Fruit fly (Drosophila melanogaster) whole organism, wandering third instar larva: Measurements from ENCODE around the gene Indy.

Source experiments
- CG9705 ChIP-seq: fragments of 200-800 bp; sonication (Bioruptor generic); optimal IDR thresholded peaks from 2 replicates; lab custom pipeline; 2018; ENCODE audit warnings: missing biosample characterization, mild to moderate bottlenecking, missing genetic modification characterization
- Dif ChIP-seq: fragments of 200-275, 200-300 bp; sonication (Bioruptor generic); optimal IDR thresholded peaks from 2 replicates; lab custom pipeline; 2018; ENCODE audit warnings: missing biosample characterization, missing genetic modification characterization; ENCODE audit not compliant: partially characterized antibody
- GATAd ChIP-seq: sonication (Bioruptor generic); optimal IDR thresholded peaks from 2 replicates; lab custom pipeline; 2016; ENCODE audit warnings: missing biosample characterization, missing genetic modification characterization
- Hr78 ChIP-seq: fragments of >200 bp; optimal IDR thresholded peaks from 2 replicates; lab custom pipeline; 2017; ENCODE audit warnings: missing biosample characterization, missing genetic modification characterization
- Hr83 ChIP-seq: fragments of 200-300 bp; sonication (Bioruptor generic); optimal IDR thresholded peaks from 2 replicates; lab custom pipeline; 2016; ENCODE audit warnings: missing biosample characterization, mild to moderate bottlenecking, missing genetic modification characterization, moderate library complexity; ENCODE audit not compliant: poor library complexity, severe bottlenecking
- Jra ChIP-seq: sonication (Bioruptor generic); optimal IDR thresholded peaks from 2 replicates; lab custom pipeline; 2016; ENCODE audit warnings: missing biosample characterization, missing genetic modification characterization
- Myc ChIP-seq: fragments of >200 bp; optimal IDR thresholded peaks from 2 replicates; lab custom pipeline; 2017
- N ChIP-seq: fragments of >200 bp; optimal IDR thresholded peaks from 2 replicates; lab custom pipeline; 2018; ENCODE audit warnings: missing biosample characterization, missing external identifiers, missing genetic modification characterization
- dsf ChIP-seq: sonication (Bioruptor generic); optimal IDR thresholded peaks from 2 replicates; lab custom pipeline; 2016; ENCODE audit warnings: missing biosample characterization, missing genetic modification characterization, borderline replicate concordance
- h ChIP-seq: fragments of 200-800 bp; sonication (Bioruptor generic); optimal IDR thresholded peaks from 3 replicates; lab custom pipeline; 2016; ENCODE audit warnings: missing biosample characterization, mild to moderate bottlenecking, missing genetic modification characterization
- pan ChIP-seq: fragments of >200 bp; optimal IDR thresholded peaks from 2 replicates; lab custom pipeline; 2017
- sv ChIP-seq: fragments of 200-800 bp; sonication (Bioruptor generic); optimal IDR thresholded peaks from 3 replicates; lab custom pipeline; 2016; ENCODE audit warnings: missing biosample characterization, missing genetic modification characterization
- usp ChIP-seq: fragments of >200 bp; optimal IDR thresholded peaks from 2 replicates; lab custom pipeline; 2017; ENCODE audit warnings: missing biosample characterization, missing genetic modification characterization

- no peak for TF ChIP-seq Jra (GFP tag; lab: Kevin White, UChicago)
- no peak for TF ChIP-seq GATAd (GFP tag; lab: Kevin White, UChicago)
- TF ChIP-seq Hr83 (GFP tag; lab: Kevin White, UChicago): no peak
- no peak for TF ChIP-seq sv (GFP tag; lab: Kevin White, UChicago)
- TF ChIP-seq Hr78 (GFP tag; lab: Kevin White, UChicago): no peak
- TF ChIP-seq Myc (lab: Kevin White, UChicago): no peak
- TF ChIP-seq usp (GFP tag; lab: Kevin White, UChicago): no peak
- no peak for TF ChIP-seq dsf (GFP tag; lab: Kevin White, UChicago)
- no peak for TF ChIP-seq Dif (GFP tag; lab: Kevin White, UChicago)
- no peak for TF ChIP-seq h (GFP tag; lab: Kevin White, UChicago)
- no peak for TF ChIP-seq pan (lab: Kevin White, UChicago)
- no peak for TF ChIP-seq N
- TF ChIP-seq CG9705 (GFP tag; lab: Kevin White, UChicago): no peak
Measured at dm6 chr3L:18796376-18796775, 49.7 kb downstream of the Indy start.
